Fruit fly (Drosophila melanogaster): ENCODE measurements around the gene spi.
A peak's percentile ranks its signal among the peaks of the same experiment; 100 is the strongest.

Gene spi

dm6 chr2L:19528308-19528707 lies 48.8 kb downstream of the spi start (continued):
- TF ChIP-seq CG2889 (GFP tag; IDR thresholded peaks at IDR 0.05): peak; percentile 94
- peak; percentile 98 for TF ChIP-seq CG13296 (GFP tag; optimal IDR thresholded peaks at IDR 0.05)
- TF ChIP-seq prd (optimal IDR thresholded peaks at IDR 0.05): no peak
- peak; percentile 96 for TF ChIP-seq prd (GFP tag; IDR thresholded peaks at IDR 0.05)
- peak; percentile 97 for TF ChIP-seq CG12659 (GFP tag; optimal IDR thresholded peaks at IDR 0.05)
- peak; percentile 83 for TF ChIP-seq CG18262 (tag; optimal IDR thresholded peaks at IDR 0.05)
- TF ChIP-seq trh (GFP tag; optimal IDR thresholded peaks at IDR 0.05): peak; percentile 77
- TF ChIP-seq Mrtf (GFP tag; IDR thresholded peaks at IDR 0.05): peak; percentile 95
- TF ChIP-seq CG7745 (tag; optimal IDR thresholded peaks at IDR 0.05): no peak
- TF ChIP-seq CG4730 (GFP tag; IDR thresholded peaks at IDR 0.05): peak; percentile 94
- peak; percentile 97 for TF ChIP-seq CG12391 (tag; optimal IDR thresholded peaks at IDR 0.05)
- TF ChIP-seq Dp (GFP tag; optimal IDR thresholded peaks at IDR 0.05): peak; percentile 5
- peak; percentile 98 for TF ChIP-seq CG3281 (GFP tag; optimal IDR thresholded peaks at IDR 0.05)
- no peak for TF ChIP-seq Elba2 (GFP tag; optimal IDR thresholded peaks at IDR 0.05)
- TF ChIP-seq CG42726 (GFP tag; IDR thresholded peaks at IDR 0.05; ENCODE audit: partially characterized antibody): no peak
- TF ChIP-seq schlank (tag; optimal IDR thresholded peaks at IDR 0.05): peak; percentile 98
- TF ChIP-seq Mad (GFP tag; optimal IDR thresholded peaks at IDR 0.05): peak; percentile 84
- TF ChIP-seq exex (tag; optimal IDR thresholded peaks at IDR 0.05): peak; percentile 90
- peak; percentile 51 for TF ChIP-seq MESR4 (GFP tag; optimal IDR thresholded peaks at IDR 0.05)
- peak; percentile 86 for TF ChIP-seq ATbp (GFP tag; optimal IDR thresholded peaks at IDR 0.05)
- peak; percentile 97 for TF ChIP-seq Ptx1 (GFP tag; IDR thresholded peaks at IDR 0.05)
- TF ChIP-seq disco-r (GFP tag; optimal IDR thresholded peaks at IDR 0.05): peak; percentile 94
- TF ChIP-seq wek (GFP tag; optimal IDR thresholded peaks at IDR 0.05): peak; percentile 61
- TF ChIP-seq HHEX (GFP tag; optimal IDR thresholded peaks at IDR 0.05): peak; percentile 97
- peak; percentile 86 for TF ChIP-seq CG4424 (GFP tag; optimal IDR thresholded peaks at IDR 0.05)
- peak; percentile 83 to 93 for TF ChIP-seq chif (GFP tag; optimal IDR thresholded peaks at IDR 0.05)
- peak in 1 of 2 experiments; percentile 88 for TF ChIP-seq Eip74EF (GFP tag; optimal IDR thresholded peaks at IDR 0.05)
- TF ChIP-seq CG10959 (GFP tag; IDR thresholded peaks at IDR 0.05): peak; percentile 72
- TF ChIP-seq Meics (GFP tag; optimal IDR thresholded peaks at IDR 0.05): peak; percentile 98
- TF ChIP-seq HLHmδ (GFP tag; optimal IDR thresholded peaks at IDR 0.05): no peak
- TF ChIP-seq slou (GFP tag; optimal IDR thresholded peaks at IDR 0.05): peak; percentile 89
- TF ChIP-seq sima (GFP tag; optimal IDR thresholded peaks at IDR 0.05): peak; percentile 84
- peak; percentile 98 for TF ChIP-seq mam (GFP tag; optimal IDR thresholded peaks at IDR 0.05)
- peak; percentile 99 for TF ChIP-seq HmgZ (tag; optimal IDR thresholded peaks at IDR 0.05)
- peak; percentile 93 for TF ChIP-seq CG12219 (GFP tag; optimal IDR thresholded peaks at IDR 0.05)
- peak; percentile 81 for TF ChIP-seq CG5953 (GFP tag; IDR thresholded peaks at IDR 0.05)
- TF ChIP-seq CG8089 (GFP tag; optimal IDR thresholded peaks at IDR 0.05): peak; percentile 77
- TF ChIP-seq Sox100B (GFP tag; optimal IDR thresholded peaks at IDR 0.05): peak; percentile 86
- TF ChIP-seq CG13424 (tag; optimal IDR thresholded peaks at IDR 0.05): peak; percentile 95
- peak; percentile 85 for TF ChIP-seq Atf3 (GFP tag; optimal IDR thresholded peaks at IDR 0.05)
- TF ChIP-seq abd-A (tag; optimal IDR thresholded peaks at IDR 0.05): no peak
- peak; percentile 95 for TF ChIP-seq org-1 (GFP tag; optimal IDR thresholded peaks at IDR 0.05)
- TF ChIP-seq CG9932 (GFP tag; IDR thresholded peaks at IDR 0.05): peak; percentile 98
- peak; percentile 84 for TF ChIP-seq dati (GFP tag; IDR thresholded peaks at IDR 0.05)
- TF ChIP-seq CG16779 (GFP tag; IDR thresholded peaks at IDR 0.05): peak; percentile 98
- TF ChIP-seq scrt (GFP tag; optimal IDR thresholded peaks at IDR 0.05): peak; percentile 95
- TF ChIP-seq Spps (tag; optimal IDR thresholded peaks at IDR 0.05): peak; percentile 55
- peak; percentile 59 for TF ChIP-seq ftz-f1 (GFP tag; optimal IDR thresholded peaks at IDR 0.05)
- TF ChIP-seq CG4328 (GFP tag; optimal IDR thresholded peaks at IDR 0.05): peak; percentile 67
- peak; percentile 80; the same call in 2 of the 3 replicates for TF ChIP-seq CG2199 (GFP tag; IDR thresholded peaks at IDR 0.05)
- peak; percentile 97 for TF ChIP-seq bab2 (GFP tag; optimal IDR thresholded peaks at IDR 0.05)
